Comparison of ENCODE assay signal across 2 fruit fly cellular contexts in the genomic region with DNA sequence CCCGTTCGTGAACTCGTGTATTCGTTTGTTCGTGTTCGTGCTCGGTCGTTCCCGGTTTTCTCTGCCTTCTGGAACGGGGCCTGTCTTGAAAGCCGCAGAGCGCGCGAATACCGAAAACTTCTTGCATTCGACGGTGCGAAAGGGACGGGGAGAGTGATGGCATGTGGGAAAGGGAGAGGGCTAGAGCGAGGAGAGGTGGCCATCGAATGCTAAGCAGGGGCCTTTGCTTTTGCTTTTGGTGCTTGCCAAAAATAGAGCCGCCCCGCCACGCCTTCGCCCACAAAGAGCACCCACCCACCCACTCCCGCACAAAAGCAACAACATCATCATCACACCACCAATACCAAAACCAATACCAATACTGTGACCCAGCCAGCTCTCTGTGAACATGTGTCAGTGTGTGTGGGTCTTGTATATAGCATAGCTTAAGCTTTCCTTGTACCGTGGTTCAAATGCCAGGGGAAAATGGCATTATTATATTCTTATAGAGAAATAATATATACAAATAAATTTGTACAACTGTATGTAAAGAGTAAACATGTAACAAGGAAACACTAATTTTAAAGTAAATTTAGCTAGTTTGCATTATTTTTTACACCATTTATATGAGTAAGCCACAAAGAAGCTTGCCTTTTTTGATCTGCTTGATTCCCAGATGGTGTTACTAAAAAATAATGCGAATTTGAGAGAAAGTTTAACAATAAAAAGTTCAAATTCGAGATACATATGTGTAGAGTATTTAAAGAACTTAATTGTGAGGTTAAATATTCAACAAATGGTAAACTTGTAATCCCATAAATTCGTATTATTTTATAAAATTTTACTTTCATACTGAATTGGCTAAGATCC.
A peak's percentile ranks its signal among the peaks of the same experiment; 100 is the strongest.
TF ChIP-seq lines count a peak whose summit lies in the region.

A gene (minus strand): TSS at position 20 of the 849 bp plus-strand sequence.

TF ChIP-seq in whole organism, embryonic, 481 proteins besides CTCF, POLR2A, EP300 and RAD21 (continued from another document and continues in another):
- TF ChIP-seq tio (GFP tag; optimal IDR thresholded peaks at IDR 0.05; lab: Kevin White, UChicago) (peak; percentile 91), Asciz (GFP tag; optimal IDR thresholded peaks at IDR 0.05; lab: Kevin White, UChicago) (peak; percentile 79), Hand (GFP tag; optimal IDR thresholded peaks at IDR 0.05; lab: Kevin White, UChicago) (peak; percentile 60), Dip3 (GFP tag; optimal IDR thresholded peaks at IDR 0.05; lab: Kevin White, UChicago) (peak; percentile 21), nerfin-2 (GFP tag; IDR thresholded peaks at IDR 0.05; lab: Robert Waterston, UW; ENCODE audit: partially characterized antibody) (no peak), Ada2b (GFP tag; IDR thresholded peaks at IDR 0.05; lab: Robert Waterston, UW) (peak; percentile 48), CG9876 (GFP tag; optimal IDR thresholded peaks at IDR 0.05; lab: Kevin White, UChicago) (no peak), Dek (tag; optimal IDR thresholded peaks at IDR 0.05; lab: Kevin White, UChicago) (peak; percentile 40), CG3407 (GFP tag; optimal IDR thresholded peaks at IDR 0.05; lab: Kevin White, UChicago) (peak; percentile 71), CG6272 (GFP tag; IDR thresholded peaks at IDR 0.05; lab: Robert Waterston, UW) (no peak), jing (GFP tag; optimal IDR thresholded peaks at IDR 0.05; lab: Kevin White, UChicago) (peak; percentile 30), klu (GFP tag; IDR thresholded peaks at IDR 0.05; lab: Robert Waterston, UW) (peak; percentile 45; the same call in 1 of the 2 replicates), CG2120 (GFP tag; optimal IDR thresholded peaks at IDR 0.05; lab: Kevin White, UChicago) (peak; percentile 70), pan (optimal IDR thresholded peaks at IDR 0.05; lab: Kevin White, UChicago) (no peak), pan (GFP tag; optimal IDR thresholded peaks at IDR 0.05 in 1 of 2, IDR thresholded peaks at IDR 0.05 in 1 of 2) (peak in 1 of 2 experiments; percentile 40), Poxn (GFP tag; IDR thresholded peaks at IDR 0.05; lab: Robert Waterston, UW) (no peak), abd-A (tag; optimal IDR thresholded peaks at IDR 0.05; lab: Kevin White, UChicago) (peak; percentile 64), CG8089 (GFP tag; optimal IDR thresholded peaks at IDR 0.05; lab: Kevin White, UChicago) (peak; percentile 42), CG31224 (GFP tag; IDR thresholded peaks at IDR 0.05; lab: Robert Waterston, UW) (peak; percentile 37; the same call in 1 of the 2 replicates), Sry-δ (GFP tag; optimal IDR thresholded peaks at IDR 0.05; lab: Kevin White, UChicago) (no peak), CG13123 (GFP tag; optimal IDR thresholded peaks at IDR 0.05; lab: Kevin White, UChicago) (peak; percentile 30), Six4 (GFP tag; optimal IDR thresholded peaks at IDR 0.05; lab: Kevin White, UChicago) (peak; percentile 77), CG10147 (GFP tag; optimal IDR thresholded peaks at IDR 0.05; lab: Kevin White, UChicago) (peak; percentile 67), CG13624 (GFP tag; optimal IDR thresholded peaks at IDR 0.05; lab: Kevin White, UChicago) (peak; percentile 29), nerfin-1 (tag; optimal IDR thresholded peaks at IDR 0.05; lab: Kevin White, UChicago) (peak; percentile 88), Elba2 (GFP tag; optimal IDR thresholded peaks at IDR 0.05; lab: Kevin White, UChicago) (no peak), Xbp1 (GFP tag; optimal IDR thresholded peaks at IDR 0.05; lab: Kevin White, UChicago) (peak; percentile 82), CG9215 (GFP tag; IDR thresholded peaks at IDR 0.05; lab: Robert Waterston, UW) (peak; percentile 56), Ptx1 (GFP tag; IDR thresholded peaks at IDR 0.05; lab: Robert Waterston, UW) (peak; percentile 64), CG30020 (tag; optimal IDR thresholded peaks at IDR 0.05; lab: Kevin White, UChicago) (peak; percentile 64), Doc3 (GFP tag; IDR thresholded peaks at IDR 0.05; lab: Robert Waterston, UW; ENCODE audit: partially characterized antibody) (no peak), NC2β (GFP tag; optimal IDR thresholded peaks at IDR 0.05; lab: Kevin White, UChicago) (peak; percentile 55), schlank (tag; optimal IDR thresholded peaks at IDR 0.05; lab: Kevin White, UChicago) (no peak), CG17912 (GFP tag; optimal IDR thresholded peaks at IDR 0.05; lab: Kevin White, UChicago) (no peak), CG17186 (GFP tag; optimal IDR thresholded peaks at IDR 0.05; lab: Kevin White, UChicago) (peak; percentile 22), Ets97D (GFP tag; optimal IDR thresholded peaks at IDR 0.05; lab: Kevin White, UChicago) (no peak), fd3F (GFP tag; optimal IDR thresholded peaks at IDR 0.05; lab: Kevin White, UChicago) (peak; percentile 65), Meics (GFP tag; optimal IDR thresholded peaks at IDR 0.05; lab: Kevin White, UChicago) (peak; percentile 88), CG18599 (GFP tag; optimal IDR thresholded peaks at IDR 0.05; lab: Kevin White, UChicago) (peak; percentile 78), Hr51 (GFP tag; optimal IDR thresholded peaks at IDR 0.05; lab: Kevin White, UChicago) (peak; percentile 21 to 84), CG3726 (GFP tag; IDR thresholded peaks at IDR 0.05; lab: Robert Waterston, UW) (peak; percentile 34; the same call in 1 of the 3 replicates), zen2 (GFP tag; IDR thresholded peaks at IDR 0.05; lab: Robert Waterston, UW; ENCODE audit: partially characterized antibody) (no peak), otp (GFP tag; IDR thresholded peaks at IDR 0.05; lab: Robert Waterston, UW) (no peak), Rfx (GFP tag; IDR thresholded peaks at IDR 0.05; lab: Robert Waterston, UW) (0 out of 2 replicates have a peak, but pooled peaks have one; percentile 28), CrebB (tag; optimal IDR thresholded peaks at IDR 0.05; lab: Kevin White, UChicago) (no peak), pum (GFP tag; optimal IDR thresholded peaks at IDR 0.05; lab: Kevin White, UChicago) (peak; percentile 29), CG17612 (GFP tag; IDR thresholded peaks at IDR 0.05; lab: Robert Waterston, UW) (no peak), zen (tag; optimal IDR thresholded peaks at IDR 0.05; lab: Kevin White, UChicago) (peak; percentile 21), CG11723 (GFP tag; optimal IDR thresholded peaks at IDR 0.05; lab: Kevin White, UChicago) (peak; percentile 85), ind (GFP tag; optimal IDR thresholded peaks at IDR 0.05; lab: Kevin White, UChicago) (peak; percentile 73), CG15073 (GFP tag; optimal IDR thresholded peaks at IDR 0.05; lab: Kevin White, UChicago) (peak; percentile 43), onecut (GFP tag; IDR thresholded peaks at IDR 0.05; lab: Robert Waterston, UW) (no peak), lilli (GFP tag; optimal IDR thresholded peaks at IDR 0.05; lab: Kevin White, UChicago) (peak; percentile 74), Drgx (GFP tag; IDR thresholded peaks at IDR 0.05; lab: Robert Waterston, UW) (no peak), disco-r (GFP tag; optimal IDR thresholded peaks at IDR 0.05; lab: Kevin White, UChicago) (peak; percentile 44), Dll (GFP tag; IDR thresholded peaks at IDR 0.05; lab: Robert Waterston, UW; ENCODE audit: partially characterized antibody) (no peak), CG1529 (GFP tag; optimal IDR thresholded peaks at IDR 0.05; lab: Kevin White, UChicago) (peak; percentile 73), stwl (tag; optimal IDR thresholded peaks at IDR 0.05; lab: Kevin White, UChicago) (no peak), CG10565 (GFP tag; optimal IDR thresholded peaks at IDR 0.05; lab: Kevin White, UChicago) (no peak)

TF ChIP-seq in whole organism, prepupa, 60 proteins besides CTCF, POLR2A, EP300 and RAD21 (continued from another document):
- peak; percentile 59 for TF ChIP-seq Blimp-1 (GFP tag; optimal IDR thresholded peaks at IDR 0.05; lab: Kevin White, UChicago)
- peak; percentile 5 for TF ChIP-seq fkh (GFP tag; optimal IDR thresholded peaks at IDR 0.05; lab: Kevin White, UChicago)
- peak; percentile 90 for TF ChIP-seq CG4318 (GFP tag; optimal IDR thresholded peaks at IDR 0.05; lab: Kevin White, UChicago)
